Worm (Caenorhabditis elegans): Measurements from ENCODE around the gene clec-61.

DNA sequence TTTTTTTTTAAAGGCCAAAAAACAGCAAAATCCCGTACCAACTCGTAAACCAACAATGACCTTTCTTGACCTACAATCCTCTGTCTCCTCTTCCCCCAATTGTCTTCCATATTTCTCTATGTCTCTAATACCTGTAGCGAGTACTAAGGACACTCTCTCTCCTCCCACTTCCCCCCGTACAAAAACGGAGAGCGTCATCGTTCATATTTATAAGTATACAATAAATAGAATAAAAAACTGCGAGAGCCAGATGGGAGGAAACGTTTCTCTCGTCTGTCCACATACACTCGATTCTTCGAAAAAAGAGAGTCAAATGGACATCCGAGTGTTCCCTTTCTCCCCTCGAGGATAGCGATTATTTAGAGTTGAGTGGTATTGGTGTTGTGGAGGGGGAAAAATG, 14.4 kb upstream of the clec-61 start:
- TF ChIP-seq egl-27 (tag; optimal IDR thresholded peaks at IDR 0.05): peak; percentile 14
- TF ChIP-seq unc-62 (GFP tag; optimal IDR thresholded peaks at IDR 0.05): no peak
- TF ChIP-seq zag-1 (tag; optimal IDR thresholded peaks at IDR 0.05): no peak
- TF ChIP-seq lin-13 (GFP tag; optimal IDR thresholded peaks at IDR 0.05): no peak
- no peak for TF ChIP-seq alr-1 (tag; optimal IDR thresholded peaks at IDR 0.05)
- no peak for TF ChIP-seq elt-3 (tag; optimal IDR thresholded peaks at IDR 0.05)
- TF ChIP-seq lin-11 (tag; optimal IDR thresholded peaks at IDR 0.05): no peak
- no peak for TF ChIP-seq mdl-1 (tag; optimal IDR thresholded peaks at IDR 0.05)
- TF ChIP-seq ceh-16 (tag; optimal IDR thresholded peaks at IDR 0.05): no peak
- no peak for TF ChIP-seq lsy-2 (tag; optimal IDR thresholded peaks at IDR 0.05)
- peak; percentile 3 for TF ChIP-seq nhr-25 (tag; optimal IDR thresholded peaks at IDR 0.05)
- TF ChIP-seq aly-2 (tag; optimal IDR thresholded peaks at IDR 0.05): no peak
- no peak for TF ChIP-seq ZK546.5 (tag; optimal IDR thresholded peaks at IDR 0.05)
